Fruit fly (Drosophila melanogaster) whole organism, embryonic: ENCODE measurements around the gene wge.

ENCODE experiments used
- ATbp ChIP-seq: fragments of 200-800 bp; sonication (Bioruptor generic); optimal IDR thresholded peaks from 2 replicates; lab custom pipeline; 2017; ENCODE audit warnings: missing biosample characterization, mild to moderate bottlenecking, missing genetic modification characterization, missing genetic modification reagents
- B-H2 ChIP-seq: fragments of 200-800 bp; sonication (Bioruptor generic); optimal IDR thresholded peaks from 2 replicates; lab custom pipeline; 2018; ENCODE audit warnings: missing biosample characterization, mild to moderate bottlenecking, missing genetic modification characterization
- Blimp-1 ChIP-seq: fragments of 200-800 bp; sonication (Bioruptor generic); optimal IDR thresholded peaks from 3 replicates; lab custom pipeline; 2018; ENCODE audit warnings: missing biosample characterization, missing genetic modification characterization, mild to moderate bottlenecking, moderate library complexity, missing genetic modification reagents
- Bteb2 ChIP-seq: fragments of 200-800 bp; sonication (Bioruptor generic); optimal IDR thresholded peaks from 2 replicates; lab custom pipeline; 2016; ENCODE audit warnings: missing biosample characterization, missing genetic modification characterization
- CG10366 ChIP-seq: fragments of 200-800 bp; sonication (Bioruptor generic); IDR thresholded peaks from 2 replicates; pipeline ENCODE4 v1.3.6; 2022; ENCODE audit warnings: missing biosample characterization, missing genetic modification characterization
- CG12236 ChIP-seq: fragments of 200-800 bp; sonication (Bioruptor generic); optimal IDR thresholded peaks from 2 replicates; lab custom pipeline; 2016; ENCODE audit warnings: missing biosample characterization, missing genetic modification characterization
- CG12391 ChIP-seq: fragments of 200-800 bp; sonication (Bioruptor generic); optimal IDR thresholded peaks from 3 replicates; lab custom pipeline; 2018; ENCODE audit warnings: missing biosample characterization, mild to moderate bottlenecking, missing genetic modification characterization, moderate library complexity
- CG12659 ChIP-seq: fragments of 200-800 bp; sonication (Bioruptor generic); optimal IDR thresholded peaks from 3 replicates; lab custom pipeline; 2017; ENCODE audit warnings: mild to moderate bottlenecking, missing biosample characterization, missing genetic modification reagents, missing genetic modification characterization
- CG13123 ChIP-seq: fragments of 200-800 bp; sonication (Bioruptor generic); optimal IDR thresholded peaks from 2 replicates; lab custom pipeline; 2016; ENCODE audit warnings: missing biosample characterization, missing genetic modification characterization
- CG13894 ChIP-seq: fragments of 200-800 bp; sonication (Bioruptor generic); optimal IDR thresholded peaks from 3 replicates; lab custom pipeline; 2018; ENCODE audit warnings: missing biosample characterization, mild to moderate bottlenecking, missing genetic modification characterization, moderate library complexity
- CG14050 ChIP-seq: fragments of 200-800 bp; sonication (Bioruptor generic); IDR thresholded peaks from 3 replicates; pipeline ENCODE4 v1.3.6; 2022; ENCODE audit warnings: missing biosample characterization, missing genetic modification characterization
- CG15011 ChIP-seq: fragments of 200-800 bp; sonication (Bioruptor generic); optimal IDR thresholded peaks from 3 replicates; lab custom pipeline; 2018; ENCODE audit warnings: missing biosample characterization, mild to moderate bottlenecking, missing genetic modification characterization
- CG15696 ChIP-seq: fragments of 200-800 bp; sonication (Bioruptor generic); optimal IDR thresholded peaks from 2 replicates; lab custom pipeline; 2019; ENCODE audit warnings: missing biosample characterization, mild to moderate bottlenecking, missing genetic modification characterization, moderate library complexity
- CG1832 ChIP-seq: fragments of 200-800 bp; sonication (Bioruptor generic); optimal IDR thresholded peaks from 2 replicates; lab custom pipeline; 2017; ENCODE audit warnings: missing biosample characterization, mild to moderate bottlenecking, missing genetic modification characterization, inconsistent platforms
- CG18599 ChIP-seq: fragments of 200-800 bp; sonication (Bioruptor generic); optimal IDR thresholded peaks from 3 replicates; lab custom pipeline; 2017; ENCODE audit warnings: missing biosample characterization, missing genetic modification characterization, mild to moderate bottlenecking, moderate library complexity, missing genetic modification reagents
- CG32772 ChIP-seq: fragments of 200-800 bp; sonication (Bioruptor generic); IDR thresholded peaks from 2 replicates; pipeline ENCODE4 v1.3.6; 2022; ENCODE audit warnings: missing biosample characterization, missing genetic modification characterization
- CG7357 ChIP-seq: fragments of 200-800 bp; sonication (Bioruptor generic); IDR thresholded peaks from 3 replicates; pipeline ENCODE4 v1.3.6; 2022; ENCODE audit warnings: missing biosample characterization, missing genetic modification characterization
- CG7556 ChIP-seq: fragments of 200-800 bp; sonication (Bioruptor generic); optimal IDR thresholded peaks from 2 replicates; lab custom pipeline; 2017; ENCODE audit warnings: missing biosample characterization, mild to moderate bottlenecking, missing genetic modification characterization
- CG7745 ChIP-seq: fragments of 200-800 bp; sonication (Bioruptor generic); optimal IDR thresholded peaks from 2 replicates; lab custom pipeline; 2018; ENCODE audit warnings: missing biosample characterization, mild to moderate bottlenecking, missing genetic modification characterization, moderate library complexity
- CG8359 ChIP-seq: fragments of 200-800 bp; sonication (Bioruptor generic); optimal IDR thresholded peaks from 2 replicates; lab custom pipeline; 2017; ENCODE audit warnings: missing biosample characterization, mild to moderate bottlenecking, missing genetic modification characterization, borderline replicate concordance
- CG9437 ChIP-seq: fragments of 200-800 bp; sonication (Bioruptor generic); optimal IDR thresholded peaks from 2 replicates; lab custom pipeline; 2018; ENCODE audit warnings: missing biosample characterization, mild to moderate bottlenecking, missing genetic modification characterization
- CG9797 ChIP-seq: fragments of 200-800 bp; sonication (Bioruptor generic); optimal IDR thresholded peaks from 3 replicates; lab custom pipeline; 2018; ENCODE audit warnings: missing biosample characterization, mild to moderate bottlenecking, missing genetic modification characterization
- CG9817 ChIP-seq: fragments of 200-800 bp; sonication (Bioruptor generic); optimal IDR thresholded peaks from 2 replicates; lab custom pipeline; 2018; ENCODE audit warnings: missing biosample characterization, mild to moderate bottlenecking, missing genetic modification characterization, moderate library complexity
- Camta ChIP-seq: fragments of 200-800 bp; sonication (Bioruptor generic); optimal IDR thresholded peaks from 2 replicates; lab custom pipeline; 2016; ENCODE audit warnings: missing biosample characterization, missing genetic modification characterization
- D19A ChIP-seq: fragments of 200-800 bp; optimal IDR thresholded peaks from 3 replicates; lab custom pipeline; 2019; ENCODE audit warnings: missing biosample characterization, mild to moderate bottlenecking, missing genetic modification characterization, moderate library complexity
- HHEX ChIP-seq: fragments of 200-800 bp; sonication (Bioruptor generic); optimal IDR thresholded peaks from 3 replicates; lab custom pipeline; 2017; ENCODE audit warnings: missing biosample characterization, mild to moderate bottlenecking, missing genetic modification characterization, missing genetic modification reagents
- Hand ChIP-seq: fragments of 200-800 bp; sonication (Bioruptor generic); optimal IDR thresholded peaks from 2 replicates; lab custom pipeline; 2017; ENCODE audit warnings: mild to moderate bottlenecking, missing biosample characterization, missing genetic modification reagents, missing genetic modification characterization
- Hmr ChIP-seq: fragments of 200-800 bp; sonication (Bioruptor generic); optimal IDR thresholded peaks from 3 replicates; lab custom pipeline; 2017; ENCODE audit warnings: mild to moderate bottlenecking, missing biosample characterization, missing genetic modification reagents, missing genetic modification characterization
- Max ChIP-seq: fragments of 200-800 bp; sonication (Bioruptor generic); optimal IDR thresholded peaks from 2 replicates; lab custom pipeline; 2016; ENCODE audit warnings: missing biosample characterization, mild to moderate bottlenecking, missing genetic modification characterization
- Mrtf ChIP-seq: fragments of 200-800 bp; sonication (Bioruptor generic); IDR thresholded peaks from 3 replicates; pipeline ENCODE4 v1.3.6; 2022; ENCODE audit warnings: missing biosample characterization, missing genetic modification characterization
- Sin3A ChIP-seq: fragments of >200 bp; optimal IDR thresholded peaks from 2 replicates; lab custom pipeline; 2018
- Sox100B ChIP-seq: fragments of 200-800 bp; sonication (Bioruptor generic); optimal IDR thresholded peaks from 3 replicates; lab custom pipeline; 2018; ENCODE audit warnings: missing biosample characterization, mild to moderate bottlenecking, missing genetic modification characterization
- br ChIP-seq: fragments of >200 bp; optimal IDR thresholded peaks from 2 replicates; lab custom pipeline; 2017
- bsh ChIP-seq, 2 experiments: fragments of 200-800 bp; sonication (Bioruptor generic); optimal IDR thresholded peaks; 2 replicates each; lab custom pipeline; 2017 to 2018; ENCODE audit warnings: mild to moderate bottlenecking in 2 of 2, missing biosample characterization in 2 of 2, missing genetic modification characterization in 2 of 2, moderate library complexity in 1 of 2
- cas ChIP-seq: fragments of 200-800 bp; sonication (Bioruptor generic); IDR thresholded peaks from 2 replicates; pipeline ENCODE4 v1.3.6; 2022; ENCODE audit warnings: missing biosample characterization, missing genetic modification characterization
- chif ChIP-seq, 2 experiments: fragments of 200-800 bp; sonication (Bioruptor generic); optimal IDR thresholded peaks; 3 replicates each; lab custom pipeline; 2016; ENCODE audit warnings: missing biosample characterization in 2 of 2, missing genetic modification characterization in 2 of 2
- dysf ChIP-seq: fragments of 200-800 bp; sonication (Bioruptor generic); IDR thresholded peaks from 3 replicates; pipeline ENCODE4 v1.3.6; 2022; ENCODE audit warnings: missing biosample characterization, missing genetic modification characterization
- ewg ChIP-seq: fragments of 200-800 bp; sonication (Bioruptor generic); optimal IDR thresholded peaks from 3 replicates; lab custom pipeline; 2017; ENCODE audit warnings: mild to moderate bottlenecking, missing biosample characterization, missing genetic modification reagents, missing genetic modification characterization
- ken ChIP-seq: fragments of 200-800 bp; sonication (Bioruptor generic); IDR thresholded peaks from 3 replicates; pipeline ENCODE4 v1.3.6; 2022; ENCODE audit warnings: missing biosample characterization, missing genetic modification characterization
- klu ChIP-seq: fragments of 200-800 bp; sonication (Bioruptor generic); IDR thresholded peaks from 2 replicates; pipeline ENCODE4 v1.3.6; 2022; ENCODE audit warnings: missing biosample characterization, missing genetic modification characterization
- lmd ChIP-seq: fragments of 200-800 bp; sonication (Bioruptor generic); IDR thresholded peaks from 2 replicates; pipeline ENCODE4 v1.3.6; 2022; ENCODE audit warnings: missing biosample characterization, missing genetic modification characterization
- mam ChIP-seq: fragments of 200-800 bp; sonication (Bioruptor generic); optimal IDR thresholded peaks from 3 replicates; lab custom pipeline; 2016; ENCODE audit warnings: missing biosample characterization, missing genetic modification characterization
- sr ChIP-seq: fragments of 200-800 bp; sonication (Bioruptor generic); IDR thresholded peaks from 3 replicates; pipeline ENCODE4 v1.3.6; 2022; ENCODE audit warnings: missing biosample characterization, missing genetic modification characterization
- tna ChIP-seq: fragments of 200-800 bp; sonication (Bioruptor generic); IDR thresholded peaks from 2 replicates; pipeline ENCODE4 v1.3.6; 2022; ENCODE audit warnings: missing biosample characterization, missing genetic modification characterization; ENCODE audit not compliant: partially characterized antibody
- trem ChIP-seq: fragments of 200-800 bp; optimal IDR thresholded peaks from 3 replicates; lab custom pipeline; 2019; ENCODE audit warnings: missing biosample characterization, mild to moderate bottlenecking, missing genetic modification characterization, moderate library complexity
- unc-4 ChIP-seq: fragments of 200-800 bp; sonication (Bioruptor generic); IDR thresholded peaks from 2 replicates; pipeline ENCODE4 v1.3.6; 2022; ENCODE audit warnings: missing biosample characterization, missing genetic modification characterization; ENCODE audit not compliant: partially characterized antibody
- zfh2 ChIP-seq: fragments of 200-800 bp; sonication (Bioruptor generic); optimal IDR thresholded peaks from 2 replicates; lab custom pipeline; 2016; ENCODE audit warnings: missing biosample characterization, missing genetic modification characterization

The wge gene

DNA sequence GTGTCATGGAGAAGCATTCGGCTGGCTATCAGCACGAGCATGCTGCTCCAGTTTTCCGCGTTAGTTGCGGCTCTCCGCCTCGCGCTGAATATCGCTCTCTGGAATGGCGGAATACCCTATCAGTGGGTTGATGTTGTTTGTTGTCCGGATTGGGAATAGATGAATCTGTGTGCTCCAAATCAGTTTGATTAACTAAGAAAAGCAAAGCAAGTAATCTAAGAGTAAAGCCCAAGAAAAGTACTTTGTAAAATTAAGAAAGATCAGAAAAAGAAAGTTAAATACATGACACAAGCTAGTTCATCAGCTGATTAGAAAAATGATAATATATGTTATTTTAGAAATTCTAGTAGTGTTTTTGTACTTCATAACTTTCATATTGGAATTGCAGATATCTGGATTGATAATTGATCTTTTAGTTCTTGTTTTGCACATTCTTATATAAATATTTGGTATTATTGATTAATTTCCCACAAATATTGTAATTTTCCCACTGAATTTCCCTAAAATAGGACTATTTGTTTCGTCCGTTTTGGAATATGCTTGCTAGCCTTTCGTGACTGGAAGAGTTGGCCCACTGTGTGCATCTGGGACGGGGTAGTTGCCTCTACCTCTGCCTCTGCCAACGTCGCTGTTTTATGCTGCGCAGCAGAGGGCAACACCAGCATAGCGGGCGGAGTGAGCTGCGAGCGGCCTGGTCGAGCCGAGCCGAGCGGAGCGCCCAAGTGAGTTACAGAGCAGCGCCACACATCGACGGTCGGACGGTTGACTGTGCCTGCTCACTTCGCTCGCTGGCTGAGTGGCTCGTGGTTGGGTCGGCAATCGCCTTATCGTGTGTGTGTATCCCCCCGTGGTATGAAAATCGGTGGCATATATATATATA lies 33.2 kb upstream of the wge start (continued):
- TF ChIP-seq CG12659 (GFP tag; lab: Kevin White, UChicago), result peak; percentile 74
- peak; percentile 38 for TF ChIP-seq HHEX
- TF ChIP-seq CG8359 (GFP tag; lab: Kevin White, UChicago), result no peak
- peak; percentile 92 for TF ChIP-seq D19A (tag; lab: Kevin White, UChicago)
- peak; percentile 54 for TF ChIP-seq lmd (GFP tag; lab: Robert Waterston, UW)
- TF ChIP-seq CG12391, result peak; percentile 71
- peak; percentile 44 for TF ChIP-seq unc-4 (GFP tag; lab: Robert Waterston, UW)
- TF ChIP-seq CG13123 (GFP tag; lab: Kevin White, UChicago), result peak; percentile 42
- TF ChIP-seq ken (GFP tag; lab: Robert Waterston, UW), result peak; percentile 70; the same call in 2 of the 3 replicates
- TF ChIP-seq CG13894, result peak; percentile 9
- TF ChIP-seq CG7556 (GFP tag; lab: Kevin White, UChicago), result peak; percentile 89
- TF ChIP-seq chif (GFP tag; optimal IDR thresholded peaks at IDR 0.05; lab: Kevin White, UChicago), result peak in 1 of 2 experiments; percentile 40
- TF ChIP-seq klu (GFP tag; lab: Robert Waterston, UW), result no peak
- TF ChIP-seq trem (tag; lab: Kevin White, UChicago), result peak; percentile 0
- TF ChIP-seq Sin3A (lab: Kevin White, UChicago), result no peak
- peak; percentile 51 for TF ChIP-seq Blimp-1 (GFP tag; lab: Kevin White, UChicago)
- peak; percentile 66 for TF ChIP-seq Hmr (GFP tag; lab: Kevin White, UChicago)
- TF ChIP-seq CG1832 (GFP tag; lab: Kevin White, UChicago), result no peak
- no peak for TF ChIP-seq Bteb2 (GFP tag; lab: Kevin White, UChicago)
- TF ChIP-seq CG18599 (GFP tag; lab: Kevin White, UChicago), result peak; percentile 23
- TF ChIP-seq ATbp (GFP tag; lab: Kevin White, UChicago), result peak; percentile 52
- peak; percentile 27; the same call in 1 of the 2 replicates for TF ChIP-seq CG32772 (GFP tag; lab: Robert Waterston, UW)
- peak; percentile 68 for TF ChIP-seq dysf (GFP tag; lab: Robert Waterston, UW)
- TF ChIP-seq CG14050 (GFP tag; lab: Robert Waterston, UW), result peak; percentile 36; the same call in 2 of the 3 replicates
- TF ChIP-seq CG15011 (GFP tag; lab: Kevin White, UChicago), result peak; percentile 45
- TF ChIP-seq Mrtf (GFP tag; lab: Robert Waterston, UW), result peak; percentile 23; the same call in 1 of the 3 replicates
- peak; percentile 81 for TF ChIP-seq CG9437 (GFP tag; lab: Kevin White, UChicago)
- 0 out of 3 replicates have a peak, but pooled peaks have one; percentile 6 for TF ChIP-seq CG7357 (GFP tag; lab: Robert Waterston, UW)
- no peak for TF ChIP-seq Hand (GFP tag; lab: Kevin White, UChicago)
- peak; percentile 81 for TF ChIP-seq Sox100B (GFP tag; lab: Kevin White, UChicago)
- peak; percentile 58 for TF ChIP-seq zfh2 (GFP tag; lab: Kevin White, UChicago)
- peak in 1 of 2 experiments; percentile 54 for TF ChIP-seq bsh (GFP tag; optimal IDR thresholded peaks at IDR 0.05; lab: Kevin White, UChicago)
- no peak for TF ChIP-seq CG7745
- TF ChIP-seq CG9817 (tag; lab: Kevin White, UChicago), result peak; percentile 41
- TF ChIP-seq sr (GFP tag; lab: Robert Waterston, UW), result 0 out of 3 replicates have a peak, but pooled peaks have one; percentile 28
- TF ChIP-seq Camta, result peak; percentile 64
- TF ChIP-seq cas (GFP tag; lab: Robert Waterston, UW), result 0 out of 2 replicates have a peak, but pooled peaks have one; percentile 25
- TF ChIP-seq Max (GFP tag; lab: Kevin White, UChicago), result no peak
- no peak for TF ChIP-seq br
- no peak for TF ChIP-seq CG15696 (tag; lab: Kevin White, UChicago)
- peak; percentile 45; the same call in 1 of the 2 replicates for TF ChIP-seq CG10366 (GFP tag; lab: Robert Waterston, UW)
- peak; percentile 13 for TF ChIP-seq CG12236
- TF ChIP-seq mam (GFP tag; lab: Kevin White, UChicago), result peak; percentile 58
- peak; percentile 9 for TF ChIP-seq B-H2
- TF ChIP-seq CG9797 (GFP tag; lab: Kevin White, UChicago), result no peak
- TF ChIP-seq ewg (GFP tag; lab: Kevin White, UChicago), result peak; percentile 23
- peak; percentile 56; the same call in 1 of the 2 replicates for TF ChIP-seq tna
